Worm (Caenorhabditis elegans) whole organism, late embryonic: Measurements from ENCODE around the gene Y55D5A.3.

ENCODE experiments used
- C38D4.7 ChIP-seq: fragments of 200-800 bp; sonication (Bioruptor generic); optimal IDR thresholded peaks from 2 replicates; lab custom pipeline; 2018; ENCODE audit warnings: mild to moderate bottlenecking, missing genetic modification characterization, moderate library complexity, missing compliant biosample characterization
- pag-3 ChIP-seq: sonication (generic microtip); optimal IDR thresholded peaks from 2 replicates; lab custom pipeline; 2016; ENCODE audit warnings: missing compliant biosample characterization, missing genetic modification characterization, borderline replicate concordance

- TF ChIP-seq pag-3 (tag; lab: Kevin White, UChicago) (no peak), C38D4.7 (GFP tag; lab: Kevin White, UChicago) (no peak)
These were observed 43.2 kb upstream of the Y55D5A.3 start for ce11 chrIII:3018822-3019221.
